Worm (Caenorhabditis elegans) whole organism, L4/young adult: ENCODE data around the gene ccdc-47.

Experiments
- W03F9.2 ChIP-seq: fragments of 150-350 bp; optimal IDR thresholded peaks from 2 replicates; lab custom pipeline; 2014; ENCODE audit warnings: missing biosample characterization, missing genetic modification characterization
- dao-5 ChIP-seq: sonication (generic microtip); optimal IDR thresholded peaks from 2 replicates; lab custom pipeline; 2016; ENCODE audit warnings: missing genotype, missing genetic modification characterization, moderate library complexity, missing compliant biosample characterization
- him-1 ChIP-seq: sonication (generic microtip); optimal IDR thresholded peaks from 2 replicates; lab custom pipeline; 2016; ENCODE audit warnings: missing genotype, missing genetic modification reagents, missing genetic modification characterization, missing compliant biosample characterization

The ccdc-47 gene

DNA sequence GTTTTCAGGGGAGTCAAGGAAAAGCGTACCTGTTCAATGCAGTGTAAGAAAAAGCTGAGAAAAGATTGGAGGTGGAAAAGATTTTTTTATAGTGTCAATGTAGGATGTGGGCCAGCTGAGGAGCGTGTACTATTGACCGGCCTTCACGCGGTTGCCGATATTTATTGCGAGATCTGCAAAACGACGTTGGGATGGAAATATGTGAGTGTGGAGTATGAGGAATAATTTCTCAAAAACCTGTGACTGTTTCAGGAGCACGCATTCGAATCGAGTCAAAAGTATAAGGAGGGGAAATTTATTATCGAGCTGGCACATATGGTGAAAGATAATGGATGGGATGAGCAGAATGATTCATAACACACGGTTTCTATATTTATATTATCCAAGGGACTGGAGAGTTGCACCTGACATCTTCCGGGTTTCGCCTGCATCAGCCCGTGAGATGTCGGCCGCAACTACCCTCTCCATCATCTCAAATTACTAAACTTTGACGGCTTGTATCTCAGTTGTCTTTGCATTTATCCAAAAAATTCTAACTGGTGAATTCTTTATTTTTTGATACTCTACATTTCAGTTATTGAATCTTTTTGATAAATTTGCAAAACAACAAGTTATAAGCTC is 40.5 kb downstream of the ccdc-47 start:
- TF ChIP-seq dao-5 (tag; lab: Kevin White, UChicago) (no peak), him-1 (no peak), W03F9.2 (no peak)

DNA sequence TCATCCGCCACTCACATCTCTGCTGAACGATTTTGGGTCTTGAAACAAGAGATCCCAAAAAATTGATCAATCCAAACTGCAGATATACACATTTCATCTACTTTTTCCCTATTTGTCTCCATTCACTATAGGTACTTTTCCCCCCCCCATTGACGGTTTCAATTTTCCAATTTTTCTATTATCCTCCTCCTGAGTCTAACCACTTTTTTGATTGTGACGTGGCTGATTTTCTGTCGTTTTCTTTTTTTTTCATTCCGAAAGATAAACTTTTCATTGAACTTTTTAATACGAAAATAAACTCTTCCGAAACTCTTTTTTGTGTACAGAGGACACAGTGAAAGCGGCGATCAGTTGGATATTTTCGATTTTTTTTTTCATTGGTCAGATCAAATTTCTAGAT is 41.1 kb downstream of the ccdc-47 start:
- no peak for TF ChIP-seq dao-5 (tag; lab: Kevin White, UChicago)
- no peak for TF ChIP-seq him-1
- no peak for TF ChIP-seq W03F9.2

- TF ChIP-seq W03F9.2 (no peak), him-1 (no peak), dao-5 (tag; lab: Kevin White, UChicago) (no peak)
Observed at ce11 chrIII:3959206-3959605, 42.4 kb downstream of the ccdc-47 start.

- TF ChIP-seq him-1 = no peak
Observed at ce11 chrIII:3959987-3960386, 43.2 kb downstream of the ccdc-47 start, which contains the start of gene R10E9.3. Gene R10E9.3 (plus strand): TSS chrIII:3960221.

- TF ChIP-seq him-1 (no peak), dao-5 (tag; lab: Kevin White, UChicago) (no peak), W03F9.2 (no peak)
Observed at ce11 chrIII:3964237-3964636, 47.5 kb downstream of the ccdc-47 start, which contains the start of gene R10E9.2. Gene R10E9.2 (minus strand): TSS chrIII:3964337.

ce11 chrIII:3966143-3966542 is 49.4 kb downstream of the ccdc-47 start:
- TF ChIP-seq him-1 (no peak), dao-5 (tag; lab: Kevin White, UChicago) (no peak), W03F9.2 (no peak)
